Fruit fly (Drosophila melanogaster) whole organism, embryonic: Measurements from ENCODE around the gene CG42759.
A peak's percentile ranks its signal among the peaks of the same experiment; 100 is the strongest.

ENCODE experiments used
- Adf1 ChIP-seq: fragments of 200-800 bp; sonication (Bioruptor generic); IDR thresholded peaks from 2 replicates; pipeline ENCODE4 v1.3.6; 2022; ENCODE audit warnings: missing biosample characterization, missing genetic modification characterization
- B-H2 ChIP-seq: fragments of 200-800 bp; sonication (Bioruptor generic); optimal IDR thresholded peaks from 2 replicates; lab custom pipeline; 2018; ENCODE audit warnings: missing biosample characterization, mild to moderate bottlenecking, missing genetic modification characterization
- CG10366 ChIP-seq: fragments of 200-800 bp; sonication (Bioruptor generic); IDR thresholded peaks from 2 replicates; pipeline ENCODE4 v1.3.6; 2022; ENCODE audit warnings: missing biosample characterization, missing genetic modification characterization
- CG11696 ChIP-seq: fragments of 200-800 bp; sonication (Bioruptor generic); IDR thresholded peaks from 2 replicates; pipeline ENCODE4 v1.3.6; 2022; ENCODE audit warnings: missing biosample characterization, missing genetic modification characterization
- CG11723 ChIP-seq: fragments of 200-800 bp; sonication (Bioruptor generic); optimal IDR thresholded peaks from 2 replicates; lab custom pipeline; 2017; ENCODE audit warnings: missing biosample characterization, mild to moderate bottlenecking, missing genetic modification characterization
- CG12104 ChIP-seq: fragments of 200-800 bp; sonication (Bioruptor generic); optimal IDR thresholded peaks from 3 replicates; lab custom pipeline; 2016; ENCODE audit warnings: missing biosample characterization, missing genetic modification characterization
- CG12219 ChIP-seq: fragments of 200-800 bp; sonication (Bioruptor generic); optimal IDR thresholded peaks from 3 replicates; lab custom pipeline; 2018; ENCODE audit warnings: missing biosample characterization, mild to moderate bottlenecking, missing genetic modification characterization
- CG13123 ChIP-seq: fragments of 200-800 bp; sonication (Bioruptor generic); optimal IDR thresholded peaks from 2 replicates; lab custom pipeline; 2016; ENCODE audit warnings: missing biosample characterization, missing genetic modification characterization
- CG13775 ChIP-seq: fragments of 200-800 bp; sonication (Bioruptor generic); optimal IDR thresholded peaks from 3 replicates; lab custom pipeline; 2017; ENCODE audit warnings: missing biosample characterization, mild to moderate bottlenecking, missing genetic modification characterization
- CG14965 ChIP-seq: fragments of 200-800 bp; sonication (Bioruptor generic); optimal IDR thresholded peaks from 2 replicates; lab custom pipeline; 2016; ENCODE audit warnings: missing biosample characterization, missing genetic modification characterization, borderline replicate concordance
- CG16779 ChIP-seq: fragments of 200-800 bp; sonication (Bioruptor generic); IDR thresholded peaks from 2 replicates; pipeline ENCODE4 v1.3.6; 2022; ENCODE audit warnings: missing biosample characterization, missing genetic modification characterization
- CG17829 ChIP-seq: fragments of 200-800 bp; optimal IDR thresholded peaks from 2 replicates; lab custom pipeline; 2019; ENCODE audit warnings: missing biosample characterization, mild to moderate bottlenecking, missing genetic modification characterization, moderate library complexity
- CG18619 ChIP-seq: fragments of 200-800 bp; sonication (Bioruptor generic); optimal IDR thresholded peaks from 3 replicates; lab custom pipeline; 2017; ENCODE audit warnings: missing biosample characterization, mild to moderate bottlenecking, missing genetic modification characterization
- CG3163 ChIP-seq: fragments of 200-800 bp; sonication (Bioruptor generic); optimal IDR thresholded peaks from 3 replicates; lab custom pipeline; 2016; ENCODE audit warnings: missing biosample characterization, missing genetic modification characterization
- CG33557 ChIP-seq: fragments of 200-800 bp; sonication (Bioruptor generic); optimal IDR thresholded peaks from 2 replicates; lab custom pipeline; 2019; ENCODE audit warnings: missing biosample characterization, mild to moderate bottlenecking, missing genetic modification characterization, moderate library complexity
- CG3407 ChIP-seq: fragments of 200-800 bp; sonication (Bioruptor generic); optimal IDR thresholded peaks from 2 replicates; lab custom pipeline; 2018; ENCODE audit warnings: missing biosample characterization, mild to moderate bottlenecking, missing genetic modification characterization
- CG4404 ChIP-seq: fragments of 200-800 bp; sonication (Bioruptor generic); IDR thresholded peaks from 2 replicates; pipeline ENCODE4 v1.3.6; 2022; ENCODE audit warnings: missing biosample characterization, missing genetic modification characterization
- CG5953 ChIP-seq: fragments of 200-800 bp; sonication (Bioruptor generic); IDR thresholded peaks from 2 replicates; pipeline ENCODE4 v1.3.6; 2022; ENCODE audit warnings: missing biosample characterization, missing genetic modification characterization
- CG7556 ChIP-seq: fragments of 200-800 bp; sonication (Bioruptor generic); optimal IDR thresholded peaks from 2 replicates; lab custom pipeline; 2017; ENCODE audit warnings: missing biosample characterization, mild to moderate bottlenecking, missing genetic modification characterization
- CG9727 ChIP-seq: fragments of 200-800 bp; sonication (Bioruptor generic); optimal IDR thresholded peaks from 3 replicates; lab custom pipeline; 2017; ENCODE audit warnings: missing biosample characterization, mild to moderate bottlenecking, missing genetic modification characterization
- Dek ChIP-seq: fragments of 200-800 bp; sonication (Bioruptor generic); optimal IDR thresholded peaks from 3 replicates; lab custom pipeline; 2019; ENCODE audit warnings: missing biosample characterization, mild to moderate bottlenecking, missing genetic modification characterization, moderate library complexity
- Dip2 ChIP-seq: fragments of 200-800 bp; sonication (Bioruptor generic); IDR thresholded peaks from 2 replicates; pipeline ENCODE4 v1.3.6; 2022; ENCODE audit warnings: missing biosample characterization, missing genetic modification characterization
- Doc2 ChIP-seq: fragments of 200-800 bp; sonication (Bioruptor generic); IDR thresholded peaks from 2 replicates; pipeline ENCODE4 v1.3.6; 2022; ENCODE audit warnings: missing biosample characterization, missing genetic modification characterization
- Fer3 ChIP-seq: fragments of 200-800 bp; sonication (Bioruptor generic); optimal IDR thresholded peaks from 2 replicates; lab custom pipeline; 2018; ENCODE audit warnings: missing biosample characterization, mild to moderate bottlenecking, missing genetic modification characterization, moderate library complexity
- HLH3B ChIP-seq: fragments of 200-800 bp; sonication (Bioruptor generic); IDR thresholded peaks from 2 replicates; pipeline ENCODE4 v1.3.6; 2022; ENCODE audit warnings: missing biosample characterization, missing genetic modification characterization
- Kr ChIP-seq: fragments of 200-800 bp; sonication (Bioruptor generic); optimal IDR thresholded peaks from 2 replicates; lab custom pipeline; 2017; ENCODE audit warnings: missing biosample characterization, mild to moderate bottlenecking, missing genetic modification characterization
- Lhr ChIP-seq: fragments of 200-800 bp; sonication (Bioruptor generic); optimal IDR thresholded peaks from 3 replicates; lab custom pipeline; 2017; ENCODE audit warnings: mild to moderate bottlenecking, missing biosample characterization, missing genetic modification reagents, missing genetic modification characterization
- MBD-R2 ChIP-seq: fragments of 200-800 bp; sonication (Bioruptor generic); IDR thresholded peaks from 2 replicates; pipeline ENCODE4 v1.3.6; 2022; ENCODE audit warnings: missing biosample characterization, missing genetic modification characterization
- Mad ChIP-seq: fragments of 200-800 bp; sonication (Bioruptor generic); optimal IDR thresholded peaks from 2 replicates; lab custom pipeline; 2016; ENCODE audit warnings: missing biosample characterization, missing genetic modification characterization
- NC2α ChIP-seq: fragments of 200-800 bp; sonication (Bioruptor generic); optimal IDR thresholded peaks from 2 replicates; lab custom pipeline; 2016; ENCODE audit warnings: missing biosample characterization, missing genetic modification characterization
- ap ChIP-seq: fragments of 200-800 bp; sonication (Bioruptor generic); IDR thresholded peaks from 2 replicates; pipeline ENCODE4 v1.3.6; 2022; ENCODE audit warnings: missing biosample characterization, missing genetic modification characterization
- br ChIP-seq: fragments of >200 bp; optimal IDR thresholded peaks from 2 replicates; lab custom pipeline; 2017
- cas ChIP-seq: fragments of 200-800 bp; sonication (Bioruptor generic); IDR thresholded peaks from 2 replicates; pipeline ENCODE4 v1.3.6; 2022; ENCODE audit warnings: missing biosample characterization, missing genetic modification characterization
- cg ChIP-seq: fragments of 200-800 bp; sonication (Bioruptor generic); optimal IDR thresholded peaks from 3 replicates; lab custom pipeline; 2019; ENCODE audit warnings: missing biosample characterization, mild to moderate bottlenecking, missing genetic modification characterization, moderate library complexity
- chif ChIP-seq, 2 experiments: fragments of 200-800 bp; sonication (Bioruptor generic); optimal IDR thresholded peaks; 3 replicates each; lab custom pipeline; 2016; ENCODE audit warnings: missing biosample characterization in 2 of 2, missing genetic modification characterization in 2 of 2
- ci ChIP-seq: fragments of 200-800 bp; sonication (Bioruptor generic); IDR thresholded peaks from 3 replicates; pipeline ENCODE4 v1.3.6; 2022; ENCODE audit warnings: missing biosample characterization, missing genetic modification characterization
- dpn ChIP-seq, 2 experiments: fragments of 200-800 bp; sonication (Bioruptor generic); optimal IDR thresholded peaks; 3 replicates each; lab custom pipeline; 2016; ENCODE audit warnings: missing biosample characterization in 2 of 2, missing genetic modification characterization in 2 of 2
- ewg ChIP-seq: fragments of 200-800 bp; sonication (Bioruptor generic); optimal IDR thresholded peaks from 3 replicates; lab custom pipeline; 2017; ENCODE audit warnings: mild to moderate bottlenecking, missing biosample characterization, missing genetic modification reagents, missing genetic modification characterization
- ftz-f1 ChIP-seq: fragments of 200-800 bp; sonication (Bioruptor generic); optimal IDR thresholded peaks from 2 replicates; lab custom pipeline; 2016; ENCODE audit warnings: missing biosample characterization, missing genetic modification characterization
- jumu ChIP-seq: fragments of 200-800 bp; sonication (Bioruptor generic); optimal IDR thresholded peaks from 3 replicates; lab custom pipeline; 2016; ENCODE audit warnings: missing biosample characterization, missing genetic modification characterization
- mam ChIP-seq: fragments of 200-800 bp; sonication (Bioruptor generic); optimal IDR thresholded peaks from 3 replicates; lab custom pipeline; 2016; ENCODE audit warnings: missing biosample characterization, missing genetic modification characterization
- onecut ChIP-seq: fragments of 200-800 bp; sonication (Bioruptor generic); IDR thresholded peaks from 2 replicates; pipeline ENCODE4 v1.3.6; 2022; ENCODE audit warnings: missing biosample characterization, missing genetic modification characterization
- salm ChIP-seq: fragments of 200-800 bp; sonication (Bioruptor generic); optimal IDR thresholded peaks from 2 replicates; lab custom pipeline; 2018; ENCODE audit warnings: missing biosample characterization, mild to moderate bottlenecking, missing genetic modification characterization
- sens ChIP-seq: fragments of 200-800 bp; sonication (Bioruptor generic); peaks from one replicate; lab custom pipeline; 2016; ENCODE audit warnings: missing biosample characterization, missing genetic modification characterization
- sens-2 ChIP-seq: fragments of 200-800 bp; sonication (Bioruptor generic); IDR thresholded peaks from 2 replicates; pipeline ENCODE4 v1.3.6; 2022; ENCODE audit warnings: missing biosample characterization, missing genetic modification characterization
- sisA ChIP-seq: fragments of 200-800 bp; sonication (Bioruptor generic); IDR thresholded peaks from 2 replicates; pipeline ENCODE4 v1.3.6; 2022; ENCODE audit warnings: missing biosample characterization, missing genetic modification characterization
- so ChIP-seq: fragments of 200-800 bp; sonication (Bioruptor generic); IDR thresholded peaks from 3 replicates; pipeline ENCODE4 v1.3.6; 2022; ENCODE audit warnings: missing biosample characterization, missing genetic modification characterization
- sr ChIP-seq: fragments of 200-800 bp; sonication (Bioruptor generic); IDR thresholded peaks from 3 replicates; pipeline ENCODE4 v1.3.6; 2022; ENCODE audit warnings: missing biosample characterization, missing genetic modification characterization
- sug ChIP-seq: fragments of 200-800 bp; optimal IDR thresholded peaks from 2 replicates; lab custom pipeline; 2019; ENCODE audit warnings: missing biosample characterization, mild to moderate bottlenecking, missing genetic modification characterization, moderate library complexity
- ttk ChIP-seq: fragments of 200-800 bp; sonication (Bioruptor generic); IDR thresholded peaks from 2 replicates; pipeline ENCODE4 v2.1.2; 2022; ENCODE audit warnings: missing biosample characterization, missing genetic modification characterization
- vvl ChIP-seq: fragments of 200-800 bp; sonication (Bioruptor generic); IDR thresholded peaks from 2 replicates; pipeline ENCODE4 v1.3.6; 2022; ENCODE audit warnings: missing biosample characterization, missing genetic modification characterization

Gene CG42759

DNA sequence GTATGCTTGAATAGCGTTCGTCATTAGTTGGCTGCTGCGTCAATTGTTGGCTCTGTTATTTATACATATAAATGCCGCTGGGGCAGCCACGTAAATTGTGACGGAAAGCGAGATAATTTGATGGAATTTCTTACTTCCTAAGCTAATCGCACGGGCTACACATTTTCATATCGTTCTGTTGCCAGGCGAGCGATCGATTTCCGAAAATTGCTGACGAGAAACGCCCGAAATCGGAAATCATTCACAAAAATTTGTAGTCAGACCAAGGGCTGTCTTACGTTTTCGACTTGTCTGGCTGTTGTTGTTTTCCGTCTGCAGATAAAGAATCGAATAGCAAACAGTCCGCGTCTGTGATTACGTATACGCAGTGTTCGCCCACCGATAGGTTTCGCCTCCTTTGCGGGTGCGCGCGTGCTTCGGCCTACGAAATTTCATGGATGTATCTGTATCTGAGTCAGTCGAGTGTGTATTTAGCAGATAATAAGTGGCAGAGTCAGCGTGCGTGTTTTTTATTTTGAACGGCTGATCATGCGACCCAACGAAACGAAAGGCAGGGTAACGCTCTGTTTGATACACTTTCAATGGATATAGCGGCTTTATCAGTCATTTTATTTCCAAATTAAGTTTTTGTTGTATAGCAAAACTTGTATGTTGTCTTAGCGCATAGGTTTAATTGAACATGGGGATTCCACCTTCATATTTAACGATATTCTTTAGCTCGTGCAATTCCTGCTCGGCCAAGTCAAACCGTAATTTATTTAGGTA is 45.2 kb upstream of the CG42759 start (continued):
- TF ChIP-seq Doc2 (no peak), Lhr (no peak), CG3163 (GFP tag; lab: Kevin White, UChicago) (peak; percentile 43), sens-2 (GFP tag; lab: Robert Waterston, UW) (no peak), CG4404 (no peak), ap (GFP tag; lab: Robert Waterston, UW) (0 out of 2 replicates have a peak, but pooled peaks have one; percentile 40), ewg (peak; percentile 38), Kr (GFP tag; lab: Kevin White, UChicago) (no peak), CG16779 (GFP tag; lab: Robert Waterston, UW) (peak; percentile 59; the same call in 1 of the 2 replicates), br (lab: Kevin White, UChicago) (no peak), CG17829 (tag; lab: Kevin White, UChicago) (peak; percentile 45), ftz-f1 (GFP tag; lab: Kevin White, UChicago) (no peak), cg (peak; percentile 39), CG10366 (GFP tag; lab: Robert Waterston, UW) (peak; percentile 42; the same call in 1 of the 2 replicates), onecut (peak; percentile 49; the same call in 1 of the 2 replicates), CG3407 (GFP tag; lab: Kevin White, UChicago) (no peak), CG9727 (peak; percentile 43), chif (GFP tag; optimal IDR thresholded peaks at IDR 0.05; lab: Kevin White, UChicago) (peak; percentile 46 to 52), CG7556 (GFP tag; lab: Kevin White, UChicago) (peak; percentile 75), Dip2 (GFP tag; lab: Robert Waterston, UW) (no peak), B-H2 (GFP tag; lab: Kevin White, UChicago) (peak; percentile 51), sisA (peak; percentile 45; the same call in 1 of the 2 replicates), CG13775 (peak; percentile 45), jumu (GFP tag; lab: Kevin White, UChicago) (peak; percentile 70), CG5953 (GFP tag; lab: Robert Waterston, UW) (no peak), CG11723 (GFP tag; lab: Kevin White, UChicago) (no peak), CG33557 (GFP tag; lab: Kevin White, UChicago) (no peak), ci (GFP tag; lab: Robert Waterston, UW) (peak; percentile 75), Adf1 (GFP tag; lab: Robert Waterston, UW) (peak; percentile 58), HLH3B (GFP tag; lab: Robert Waterston, UW) (0 out of 2 replicates have a peak, but pooled peaks have one; percentile 24), mam (GFP tag; lab: Kevin White, UChicago) (peak; percentile 69), so (GFP tag; lab: Robert Waterston, UW) (peak; percentile 62; the same call in 1 of the 3 replicates), sens (peak; percentile 91), CG11696 (GFP tag; lab: Robert Waterston, UW) (peak; percentile 36; the same call in 1 of the 2 replicates), vvl (GFP tag; lab: Robert Waterston, UW) (peak; percentile 66), CG12104 (GFP tag; lab: Kevin White, UChicago) (no peak), CG18619 (GFP tag; lab: Kevin White, UChicago) (peak; percentile 62), CG14965 (no peak), salm (tag; lab: Kevin White, UChicago) (peak; percentile 42), CG13123 (no peak), sr (peak; percentile 56; the same call in 1 of the 3 replicates), Fer3 (tag; lab: Kevin White, UChicago) (peak; percentile 83), MBD-R2 (peak; percentile 43; the same call in 1 of the 2 replicates), Mad (GFP tag; lab: Kevin White, UChicago) (peak; percentile 39), dpn (GFP tag; optimal IDR thresholded peaks at IDR 0.05; lab: Kevin White, UChicago) (peak; percentile 65 to 68), cas (GFP tag; lab: Robert Waterston, UW) (no peak), Dek (peak; percentile 63), ttk (peak; percentile 61), CG12219 (GFP tag; lab: Kevin White, UChicago) (peak; percentile 69), sug (tag; lab: Kevin White, UChicago) (peak; percentile 90), NC2α (GFP tag; lab: Kevin White, UChicago) (no peak)
